Worm (Caenorhabditis elegans): ENCODE data around the gene snu-13.
A peak's percentile ranks its signal among the peaks of the same experiment; 100 is the strongest.

Gene snu-13

DNA sequence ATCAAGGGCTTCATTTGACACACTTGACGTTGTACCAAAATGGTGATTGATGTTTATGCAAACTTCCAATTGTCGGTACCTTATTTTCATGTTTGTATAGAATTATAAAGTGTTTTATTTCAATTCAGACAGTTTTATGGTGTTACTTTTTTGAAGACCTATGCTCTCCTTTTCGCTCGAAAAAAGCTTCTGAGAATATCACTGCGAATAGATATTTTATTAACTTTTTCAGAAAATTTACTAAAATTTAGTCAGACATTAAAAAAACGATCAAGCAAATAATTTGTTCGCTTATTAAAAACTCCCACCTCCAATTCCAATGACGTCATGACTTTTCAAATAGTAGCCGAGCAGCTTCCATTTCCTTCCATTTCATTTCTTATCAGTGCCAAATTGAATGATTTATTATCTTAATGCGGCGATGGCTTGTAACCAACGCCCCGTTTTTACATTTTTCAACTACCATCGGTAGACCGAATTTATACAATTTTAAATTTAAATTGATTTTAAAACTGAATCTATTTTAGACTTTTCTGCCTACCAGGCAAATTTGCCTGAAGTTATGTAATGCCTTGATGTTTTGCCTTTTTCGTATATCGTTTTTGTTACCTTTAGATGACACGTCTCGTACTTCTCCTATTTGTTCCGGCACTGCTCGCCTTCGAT lies 11.4 kb downstream of the snu-13 start, which contains the start of gene M28.10:
M28.10 (plus strand) TSS at position 616 of the 666 bp plus-strand sequence.
- peak; percentile 58 for TF ChIP-seq elt-2 (tag; optimal IDR thresholded peaks at IDR 0.05)
- TF ChIP-seq pqm-1 (tag; optimal IDR thresholded peaks at IDR 0.05), result peak; percentile 12
- TF ChIP-seq elt-3 (tag; optimal IDR thresholded peaks at IDR 0.05), result no peak

- no peak for TF ChIP-seq nhr-23 (tag; optimal IDR thresholded peaks at IDR 0.05)
- TF ChIP-seq ztf-4 (tag; optimal IDR thresholded peaks at IDR 0.05), result no peak
- no peak for TF ChIP-seq elt-2 (tag; optimal IDR thresholded peaks at IDR 0.05)
- no peak for TF ChIP-seq egl-27 (tag; optimal IDR thresholded peaks at IDR 0.05)
- TF ChIP-seq zag-1 (tag; optimal IDR thresholded peaks at IDR 0.05), result no peak
- TF ChIP-seq lsy-12 (tag; optimal IDR thresholded peaks at IDR 0.05), result no peak
- no peak for TF ChIP-seq lin-15B (tag; optimal IDR thresholded peaks at IDR 0.05)
- no peak for TF ChIP-seq pha-4 (tag; optimal IDR thresholded peaks at IDR 0.05)
- TF ChIP-seq ceh-16 (tag; optimal IDR thresholded peaks at IDR 0.05), result no peak
- no peak for TF ChIP-seq hmg-11 (tag; optimal IDR thresholded peaks at IDR 0.05)
- TF ChIP-seq elt-1 (tag; optimal IDR thresholded peaks at IDR 0.05), result no peak
- TF ChIP-seq unc-62 (GFP tag; optimal IDR thresholded peaks at IDR 0.05), result no peak
- no peak for TF ChIP-seq ceh-82 (tag; optimal IDR thresholded peaks at IDR 0.05)
- TF ChIP-seq skn-1 (tag; optimal IDR thresholded peaks at IDR 0.05), result no peak
- no peak for TF ChIP-seq aly-2 (tag; optimal IDR thresholded peaks at IDR 0.05)
Observed at ce11 chrII:10643403-10643802, 15.0 kb downstream of the snu-13 start, which contains the start of gene M28.4. TSS of gene M28.4 (plus strand) at chrII:10643703.

DNA sequence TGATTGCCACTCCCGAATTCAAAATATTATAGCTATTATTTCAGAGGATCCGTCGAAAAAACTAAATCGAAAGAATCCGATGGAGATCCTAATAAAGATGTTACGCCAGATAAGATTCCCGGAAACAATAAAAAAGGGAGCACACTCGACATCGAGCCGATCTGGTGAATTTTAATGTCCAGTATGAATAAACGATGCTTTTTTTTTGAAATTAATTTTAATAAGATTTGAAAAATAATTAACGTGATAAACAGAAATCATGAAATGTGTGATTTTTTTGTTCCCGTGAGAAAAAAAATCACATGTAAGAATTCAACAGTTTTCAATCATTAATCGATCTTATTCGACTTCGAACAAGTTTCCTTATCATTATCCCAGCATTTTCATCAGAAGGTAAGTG lies 19.3 kb downstream of the snu-13 start, which contains the start of gene M28.9:
M28.9 (plus strand) TSS at position 301 of the 400 bp plus-strand sequence.
- no peak for TF ChIP-seq nhr-77 (tag; optimal IDR thresholded peaks at IDR 0.05)
- TF ChIP-seq nhr-12 (tag; optimal IDR thresholded peaks at IDR 0.05), result no peak
- no peak for TF ChIP-seq snpc-4 (tag; optimal IDR thresholded peaks at IDR 0.05)
- no peak for TF ChIP-seq elt-2 (tag; optimal IDR thresholded peaks at IDR 0.05)
- TF ChIP-seq ama-1 (optimal IDR thresholded peaks at IDR 0.05), result no peak
- no peak for TF ChIP-seq lin-15B (tag; optimal IDR thresholded peaks at IDR 0.05)
- no peak for TF ChIP-seq ceh-9 (tag; optimal IDR thresholded peaks at IDR 0.05)
- TF ChIP-seq nhr-237 (tag; optimal IDR thresholded peaks at IDR 0.05), result no peak
- TF ChIP-seq ceh-28 (tag; optimal IDR thresholded peaks at IDR 0.05), result no peak
- TF ChIP-seq ceh-16 (tag; optimal IDR thresholded peaks at IDR 0.05), result no peak
- TF ChIP-seq nhr-25 (tag; optimal IDR thresholded peaks at IDR 0.05), result no peak
- TF ChIP-seq tbx-2 (tag; optimal IDR thresholded peaks at IDR 0.05), result no peak
- TF ChIP-seq unc-62 (GFP tag; optimal IDR thresholded peaks at IDR 0.05), result no peak
- no peak for TF ChIP-seq nhr-67 (tag; optimal IDR thresholded peaks at IDR 0.05)
- TF ChIP-seq sea-2 (GFP tag; optimal IDR thresholded peaks at IDR 0.05), result no peak

DNA sequence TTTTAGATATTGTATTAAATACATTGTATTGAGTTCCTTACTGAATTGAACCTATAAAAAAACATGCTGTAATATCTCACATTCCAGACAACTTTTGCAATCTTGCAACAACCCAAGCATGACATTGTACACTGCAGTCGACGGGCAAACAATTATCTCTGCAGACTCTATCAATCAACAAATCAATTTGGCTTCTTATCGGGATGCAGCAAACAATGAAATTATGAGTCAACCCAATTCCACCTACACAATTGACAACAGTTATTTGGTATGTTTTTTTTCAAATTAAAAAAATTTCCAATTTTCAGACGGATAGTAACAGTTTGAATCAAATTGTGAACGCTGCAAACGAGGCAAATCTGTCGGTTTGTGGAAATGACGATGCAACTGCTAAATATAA lies 27.5 kb downstream of the snu-13 start:
- TF ChIP-seq ztf-11 (tag; optimal IDR thresholded peaks at IDR 0.05), result no peak
- no peak for TF ChIP-seq nhr-23 (tag; optimal IDR thresholded peaks at IDR 0.05)
- TF ChIP-seq pqm-1 (tag; optimal IDR thresholded peaks at IDR 0.05), result peak; percentile 20
- peak; percentile 28 for TF ChIP-seq elt-2 (tag; optimal IDR thresholded peaks at IDR 0.05)
- no peak for TF ChIP-seq elt-3 (tag; optimal IDR thresholded peaks at IDR 0.05)
- TF ChIP-seq nhr-43 (tag; optimal IDR thresholded peaks at IDR 0.05; ENCODE audit: poor library complexity, severe bottlenecking), result no peak
- TF ChIP-seq jun-1 (tag; optimal IDR thresholded peaks at IDR 0.05), result no peak
- no peak for TF ChIP-seq nhr-11 (tag; optimal IDR thresholded peaks at IDR 0.05)
- TF ChIP-seq nhr-12 (tag; optimal IDR thresholded peaks at IDR 0.05), result no peak
- TF ChIP-seq elt-1 (tag; optimal IDR thresholded peaks at IDR 0.05), result no peak
- TF ChIP-seq ceh-9 (tag; optimal IDR thresholded peaks at IDR 0.05), result no peak

DNA sequence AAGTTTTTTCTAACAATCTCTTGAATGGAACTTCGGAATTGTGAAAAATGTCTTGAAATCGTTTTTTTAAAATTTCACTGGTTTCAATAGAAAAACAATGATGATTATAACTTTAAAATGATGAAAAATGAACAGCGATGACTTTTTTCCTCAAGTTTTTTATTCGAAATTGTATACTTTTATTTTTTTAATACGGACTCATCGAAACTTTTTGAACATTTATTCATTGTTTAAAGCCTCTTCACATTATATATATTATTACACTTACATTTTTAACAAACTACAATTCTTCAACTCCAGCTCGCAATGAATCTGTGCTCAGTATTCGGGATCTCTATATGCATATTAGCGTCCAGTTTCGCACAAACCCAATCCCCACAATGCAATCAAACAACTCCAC lies 30.5 kb downstream of the snu-13 start, which contains the start of gene M28.8:
M28.8 (plus strand) TSS at position 301 of the 400 bp plus-strand sequence.
- TF ChIP-seq tbx-2 (tag; optimal IDR thresholded peaks at IDR 0.05), result no peak
- TF ChIP-seq pqm-1 (tag; optimal IDR thresholded peaks at IDR 0.05), result no peak
- TF ChIP-seq hmg-11 (tag; optimal IDR thresholded peaks at IDR 0.05), result no peak
- no peak for TF ChIP-seq lsy-12 (tag; optimal IDR thresholded peaks at IDR 0.05)
- TF ChIP-seq ama-1 (optimal IDR thresholded peaks at IDR 0.05), result no peak
- no peak for TF ChIP-seq nhr-12 (tag; optimal IDR thresholded peaks at IDR 0.05)
- no peak for TF ChIP-seq nhr-28 (tag; optimal IDR thresholded peaks at IDR 0.05)
- no peak for TF ChIP-seq nfya-1 (tag; optimal IDR thresholded peaks at IDR 0.05; ENCODE audit: insufficient read depth)

Data from whole organism, L3 larva.